Fruit fly (Drosophila melanogaster): ENCODE data around the gene poe.

poe gene

DNA sequence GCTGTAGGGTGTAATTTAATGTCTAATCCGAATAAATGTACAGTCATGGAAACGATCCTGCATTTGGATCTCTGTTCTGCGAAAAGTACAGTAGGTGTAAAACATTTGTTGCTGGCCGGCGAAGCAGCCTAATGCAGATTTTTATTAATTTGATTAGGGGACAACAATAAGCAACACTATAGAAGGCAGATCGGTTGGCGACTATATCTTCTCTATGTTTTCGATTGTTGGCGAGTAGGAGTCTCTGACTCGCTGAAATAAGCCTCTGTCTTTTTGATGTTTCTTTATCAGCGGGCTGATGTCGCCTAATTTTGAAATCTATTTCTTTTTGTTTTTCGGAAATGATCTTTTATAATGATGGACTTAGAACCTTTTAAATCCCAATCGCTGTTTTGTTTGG, 41.3 kb downstream of the poe start (continued):
- TF ChIP-seq cad (GFP tag; optimal IDR thresholded peaks at IDR 0.05) (no peak), CkIIα-i1 (GFP tag; IDR thresholded peaks at IDR 0.05) (no peak), peb (GFP tag; IDR thresholded peaks at IDR 0.05) (no peak), Bgb (GFP tag; IDR thresholded peaks at IDR 0.05; ENCODE audit: partially characterized antibody) (no peak), CG6854 (GFP tag; optimal IDR thresholded peaks at IDR 0.05) (no peak), ase (GFP tag; IDR thresholded peaks at IDR 0.05) (no peak), ind (GFP tag; optimal IDR thresholded peaks at IDR 0.05) (no peak), CG11398 (GFP tag; optimal IDR thresholded peaks at IDR 0.05) (no peak), gcm2 (GFP tag; optimal IDR thresholded peaks at IDR 0.05) (no peak), vvl (GFP tag; IDR thresholded peaks at IDR 0.05) (no peak; the same call in 1 of the 2 replicates), unc-4 (GFP tag; IDR thresholded peaks at IDR 0.05; ENCODE audit: partially characterized antibody) (peak; percentile 37), yki (optimal IDR thresholded peaks at IDR 0.05) (no peak), stwl (tag; optimal IDR thresholded peaks at IDR 0.05) (no peak), maf-S (GFP tag; optimal IDR thresholded peaks at IDR 0.05) (no peak), bbx (GFP tag; IDR thresholded peaks at IDR 0.05; ENCODE audit: partially characterized antibody) (0 out of 2 replicates have a peak, but pooled peaks have one; percentile 20), inv (GFP tag; IDR thresholded peaks at IDR 0.05; ENCODE audit: partially characterized antibody) (no peak), danr (GFP tag; IDR thresholded peaks at IDR 0.05) (no peak), ken (GFP tag; IDR thresholded peaks at IDR 0.05) (no peak), MESR4 (GFP tag; optimal IDR thresholded peaks at IDR 0.05) (no peak), CG2116 (GFP tag; optimal IDR thresholded peaks at IDR 0.05) (no peak), sd (tag; optimal IDR thresholded peaks at IDR 0.05) (no peak), Rx (GFP tag; IDR thresholded peaks at IDR 0.05) (no peak), CG1792 (GFP tag; optimal IDR thresholded peaks at IDR 0.05) (no peak), Antp (GFP tag; optimal IDR thresholded peaks at IDR 0.05) (no peak), slp2 (GFP tag; optimal IDR thresholded peaks at IDR 0.05) (no peak), CG1647 (GFP tag; optimal IDR thresholded peaks at IDR 0.05) (no peak), lilli (GFP tag; optimal IDR thresholded peaks at IDR 0.05) (no peak), trh (GFP tag; optimal IDR thresholded peaks at IDR 0.05) (no peak), cwo (GFP tag; optimal IDR thresholded peaks at IDR 0.05) (no peak), CG3726 (GFP tag; IDR thresholded peaks at IDR 0.05) (no peak), exex (tag; optimal IDR thresholded peaks at IDR 0.05) (no peak), MTF-1 (GFP tag; optimal IDR thresholded peaks at IDR 0.05; ENCODE audit: borderline replicate concordance) (no peak), Med (GFP tag) (peak; percentile 62), Lim3 (GFP tag; IDR thresholded peaks at IDR 0.05) (no peak), pnt (GFP tag; optimal IDR thresholded peaks at IDR 0.05) (no peak), stc (GFP tag; IDR thresholded peaks at IDR 0.05) (peak; percentile 34; the same call in 1 of the 2 replicates), CG34224 (GFP tag; IDR thresholded peaks at IDR 0.05; ENCODE audit: partially characterized antibody) (0 out of 3 replicates have a peak, but pooled peaks have one; percentile 8), nerfin-2 (GFP tag; IDR thresholded peaks at IDR 0.05; ENCODE audit: partially characterized antibody) (no peak), pfk (GFP tag; optimal IDR thresholded peaks at IDR 0.05) (no peak), GATAe (GFP tag; conservative IDR thresholded peaks at IDR 0.05) (no peak), Sry-δ (GFP tag; optimal IDR thresholded peaks at IDR 0.05) (peak; percentile 58), CG17328 (GFP tag; IDR thresholded peaks at IDR 0.05) (no peak), knrl (GFP tag; IDR thresholded peaks at IDR 0.05; ENCODE audit: partially characterized antibody) (peak; percentile 17; the same call in 1 of the 3 replicates), oc (tag; optimal IDR thresholded peaks at IDR 0.05) (no peak), Deaf1 (tag; optimal IDR thresholded peaks at IDR 0.05) (no peak), wek (GFP tag; optimal IDR thresholded peaks at IDR 0.05) (no peak), btn (GFP tag; optimal IDR thresholded peaks at IDR 0.05) (no peak), CG31441 (GFP tag; IDR thresholded peaks at IDR 0.05) (no peak), CG9215 (GFP tag; IDR thresholded peaks at IDR 0.05) (no peak), CG12155 (GFP tag; optimal IDR thresholded peaks at IDR 0.05) (peak; percentile 95)
